Worm (Caenorhabditis elegans) whole organism, early embryonic: ENCODE measurements around the gene ctf-18.

Experiments
- B0310.2 ChIP-seq: sonication (generic microtip); optimal IDR thresholded peaks from 2 replicates; lab custom pipeline; 2016; ENCODE audit warnings: mild to moderate bottlenecking, missing genetic modification characterization, missing compliant biosample characterization
- F13C5.2 ChIP-seq: sonication (generic microtip); optimal IDR thresholded peaks from 2 replicates; lab custom pipeline; 2017; ENCODE audit warnings: mild to moderate bottlenecking, missing genetic modification characterization, inconsistent platforms, missing compliant biosample characterization
- aly-1 ChIP-seq: sonication (generic microtip); optimal IDR thresholded peaks from 2 replicates; lab custom pipeline; 2016; ENCODE audit warnings: missing genetic modification characterization, missing compliant biosample characterization
- ama-1 ChIP-seq: fragments of 150-350 bp; optimal IDR thresholded peaks from 2 replicates; lab custom pipeline; 2014
- ceh-13 ChIP-seq: fragments of 200-800 bp; sonication (Bioruptor generic); optimal IDR thresholded peaks from 2 replicates; lab custom pipeline; 2018; ENCODE audit warnings: mild to moderate bottlenecking, missing genetic modification characterization, missing compliant biosample characterization
- ceh-36 ChIP-seq: sonication (generic microtip); optimal IDR thresholded peaks from 2 replicates; lab custom pipeline; 2016; ENCODE audit warnings: missing genetic modification characterization, inconsistent platforms, missing compliant biosample characterization
- ets-7 ChIP-seq: sonication (generic microtip); optimal IDR thresholded peaks from 2 replicates; lab custom pipeline; 2016; ENCODE audit warnings: missing genotype, missing genetic modification characterization, missing compliant biosample characterization
- flt-1 ChIP-seq: fragments of 200-800 bp; sonication (Bioruptor generic); IDR thresholded peaks from 2 replicates; pipeline ENCODE4 v1.3.6; 2022; ENCODE audit warnings: missing genetic modification characterization, missing compliant biosample characterization
- hmbx-1 ChIP-seq: sonication (generic microtip); optimal IDR thresholded peaks from 2 replicates; lab custom pipeline; 2016; ENCODE audit warnings: mild to moderate bottlenecking, missing genetic modification characterization, missing compliant biosample characterization
- hmg-4 ChIP-seq: fragments of 200-800 bp; sonication (Bioruptor generic); optimal IDR thresholded peaks from 2 replicates; lab custom pipeline; 2018; ENCODE audit warnings: mild to moderate bottlenecking, missing genetic modification characterization, missing compliant biosample characterization
- hnd-1 ChIP-seq: sonication (generic microtip); optimal IDR thresholded peaks from 2 replicates; lab custom pipeline; 2016; ENCODE audit warnings: missing genetic modification characterization, missing compliant biosample characterization
- pes-1 ChIP-seq: fragments of 200-800 bp; sonication (Bioruptor generic); IDR thresholded peaks from 2 replicates; pipeline ENCODE4 v1.3.6; 2022; ENCODE audit warnings: missing genetic modification reagents, missing genetic modification characterization, missing compliant biosample characterization
- scrt-1 ChIP-seq: fragments of 200-800 bp; sonication (Bioruptor generic); IDR thresholded peaks from 2 replicates; pipeline ENCODE4 v1.3.6; 2022; ENCODE audit warnings: missing genetic modification characterization, missing compliant biosample characterization
- sea-1 ChIP-seq: fragments of 200-800 bp; sonication (Bioruptor generic); conservative IDR thresholded peaks from 2 replicates; pipeline ENCODE4 v1.3.6; 2022; ENCODE audit warnings: missing genetic modification characterization, missing compliant biosample characterization
- tbx-11 ChIP-seq: fragments of 200-800 bp; sonication (Bioruptor generic); IDR thresholded peaks from 2 replicates; pipeline ENCODE4 v1.3.6; 2022; ENCODE audit warnings: missing genetic modification characterization, missing compliant biosample characterization
- tbx-37 ChIP-seq: fragments of 200-800 bp; sonication (Bioruptor generic); conservative IDR thresholded peaks from 2 replicates; pipeline ENCODE4 v1.3.6; 2022; ENCODE audit warnings: missing genetic modification reagents, missing genetic modification characterization, missing compliant biosample characterization
- tra-4 ChIP-seq: sonication (generic microtip); optimal IDR thresholded peaks from 2 replicates; lab custom pipeline; 2017; ENCODE audit warnings: missing genetic modification characterization, missing compliant biosample characterization

ctf-18 gene

DNA sequence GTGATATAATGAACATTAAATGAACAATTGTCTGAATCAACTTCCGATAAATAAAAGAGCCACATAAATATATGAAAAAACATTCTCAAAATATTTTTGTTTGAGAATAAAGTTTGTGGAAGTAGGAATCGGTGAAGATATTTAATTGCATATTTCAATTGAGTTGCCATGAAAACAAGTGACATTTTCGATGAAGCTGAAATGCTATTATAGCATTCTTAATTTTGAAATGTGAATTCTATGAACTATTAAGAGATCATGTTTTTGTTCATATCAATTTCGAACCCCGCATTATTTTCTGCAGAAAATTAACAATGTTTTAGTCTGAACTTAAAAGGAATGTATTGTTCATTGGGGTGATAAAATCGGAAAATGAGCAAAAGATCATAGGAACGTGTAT lies 4.2 kb downstream of the ctf-18 start, which contains the start of gene irld-21:
Gene irld-21 (minus strand): TSS at position 101 of the 400 bp plus-strand sequence.
- TF ChIP-seq ama-1 (no peak), sea-1 (GFP tag; lab: Robert Waterston, UW) (no peak), hmg-4 (GFP tag; lab: Kevin White, UChicago) (no peak), flt-1 (GFP tag; lab: Robert Waterston, UW) (no peak), ceh-36 (no peak), pes-1 (GFP tag; lab: Robert Waterston, UW) (no peak), tbx-11 (GFP tag; lab: Robert Waterston, UW) (no peak), scrt-1 (no peak), hmbx-1 (tag; lab: Kevin White, UChicago) (no peak), ets-7 (no peak), B0310.2 (tag; lab: Kevin White, UChicago) (no peak), tbx-37 (GFP tag; lab: Robert Waterston, UW) (no peak), tra-4 (tag; lab: Kevin White, UChicago) (no peak), ceh-13 (GFP tag; lab: Kevin White, UChicago) (no peak), aly-1 (tag; lab: Kevin White, UChicago) (no peak), F13C5.2 (tag; lab: Kevin White, UChicago) (no peak), hnd-1 (tag; lab: Kevin White, UChicago) (no peak)

ce11 chrIV:10116765-10117164 lies 9.7 kb downstream of the ctf-18 start:
- no peak for TF ChIP-seq flt-1 (GFP tag; lab: Robert Waterston, UW)
- no peak for TF ChIP-seq hmg-4 (GFP tag; lab: Kevin White, UChicago)
- no peak for TF ChIP-seq hnd-1 (tag; lab: Kevin White, UChicago)
- TF ChIP-seq scrt-1: no peak
- no peak for TF ChIP-seq ets-7
- TF ChIP-seq ceh-36: no peak
- no peak for TF ChIP-seq tbx-37 (GFP tag; lab: Robert Waterston, UW)
- TF ChIP-seq sea-1 (GFP tag; lab: Robert Waterston, UW): no peak
- no peak for TF ChIP-seq B0310.2 (tag; lab: Kevin White, UChicago)
- TF ChIP-seq tbx-11 (GFP tag; lab: Robert Waterston, UW): no peak
- no peak for TF ChIP-seq hmbx-1 (tag; lab: Kevin White, UChicago)
- no peak for TF ChIP-seq ama-1
- TF ChIP-seq ceh-13 (GFP tag; lab: Kevin White, UChicago): no peak
- TF ChIP-seq aly-1 (tag; lab: Kevin White, UChicago): no peak
- no peak for TF ChIP-seq F13C5.2 (tag; lab: Kevin White, UChicago)
- no peak for TF ChIP-seq pes-1 (GFP tag; lab: Robert Waterston, UW)

DNA sequence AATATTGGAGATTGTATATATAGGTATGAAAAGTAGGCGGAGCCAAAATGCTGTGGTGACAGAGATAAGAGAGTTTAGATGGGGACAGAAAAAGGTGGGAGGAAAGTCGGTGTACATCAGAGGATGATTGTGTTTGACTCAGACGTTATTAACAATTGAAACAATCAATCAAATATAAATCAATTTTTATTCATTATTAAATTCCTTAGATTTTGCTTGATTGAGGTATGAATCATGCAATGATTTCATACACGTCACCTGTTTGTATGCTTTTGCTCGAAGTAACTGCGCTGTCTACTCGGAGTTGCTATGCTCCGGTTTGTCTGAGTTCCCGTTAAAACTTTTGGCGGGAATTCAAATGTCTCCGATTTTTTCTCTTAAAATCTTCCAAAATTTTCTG lies 11.3 kb downstream of the ctf-18 start, which contains the start of gene C04G2.10:
Gene C04G2.10 (plus strand): TSS at position 301 of the 400 bp plus-strand sequence.
- no peak for TF ChIP-seq ama-1
- no peak for TF ChIP-seq tbx-11 (GFP tag; lab: Robert Waterston, UW)
- no peak for TF ChIP-seq hmg-4 (GFP tag; lab: Kevin White, UChicago)
- no peak for TF ChIP-seq aly-1 (tag; lab: Kevin White, UChicago)
- TF ChIP-seq scrt-1: no peak
- no peak for TF ChIP-seq hnd-1 (tag; lab: Kevin White, UChicago)
- no peak for TF ChIP-seq pes-1 (GFP tag; lab: Robert Waterston, UW)

ce11 chrIV:10112570-10112969 lies 13.9 kb downstream of the ctf-18 start, which contains the start of gene nsph-3.2:
nsph-3.2 (plus strand) TSS chrIV:10112870.
- no peak for TF ChIP-seq B0310.2 (tag; lab: Kevin White, UChicago)
- no peak for TF ChIP-seq flt-1 (GFP tag; lab: Robert Waterston, UW)
- TF ChIP-seq F13C5.2 (tag; lab: Kevin White, UChicago): no peak

DNA sequence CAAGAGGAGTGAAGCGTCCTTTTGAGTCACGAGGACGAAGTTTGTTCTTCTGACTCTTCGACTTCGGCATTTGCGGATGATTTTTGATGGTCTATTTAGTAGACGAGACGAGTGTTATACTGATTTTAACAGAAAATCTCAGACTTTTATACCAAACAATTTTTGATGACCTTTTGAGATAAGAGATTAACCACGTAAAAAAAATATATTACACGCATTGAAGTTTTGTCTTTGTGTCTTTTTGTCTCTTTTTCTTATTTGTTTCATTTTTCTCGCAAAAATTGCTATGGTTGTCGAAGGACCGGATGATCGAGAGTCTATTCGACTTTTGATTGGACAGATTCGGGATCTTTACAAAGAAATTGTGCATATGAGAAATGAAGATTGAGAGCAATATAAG lies 15.0 kb downstream of the ctf-18 start, which contains the start of gene spch-1:
Gene spch-1 (minus strand): TSS at position 101 of the 400 bp plus-strand sequence.
- TF ChIP-seq flt-1 (GFP tag; lab: Robert Waterston, UW): no peak
- TF ChIP-seq tbx-11 (GFP tag; lab: Robert Waterston, UW): no peak
- TF ChIP-seq ceh-36: no peak
- no peak for TF ChIP-seq ets-7
- no peak for TF ChIP-seq B0310.2 (tag; lab: Kevin White, UChicago)
- no peak for TF ChIP-seq hnd-1 (tag; lab: Kevin White, UChicago)
- no peak for TF ChIP-seq sea-1 (GFP tag; lab: Robert Waterston, UW)
- TF ChIP-seq hmbx-1 (tag; lab: Kevin White, UChicago): no peak
- no peak for TF ChIP-seq hmg-4 (GFP tag; lab: Kevin White, UChicago)
- no peak for TF ChIP-seq pes-1 (GFP tag; lab: Robert Waterston, UW)
- TF ChIP-seq ceh-13 (GFP tag; lab: Kevin White, UChicago): no peak

DNA sequence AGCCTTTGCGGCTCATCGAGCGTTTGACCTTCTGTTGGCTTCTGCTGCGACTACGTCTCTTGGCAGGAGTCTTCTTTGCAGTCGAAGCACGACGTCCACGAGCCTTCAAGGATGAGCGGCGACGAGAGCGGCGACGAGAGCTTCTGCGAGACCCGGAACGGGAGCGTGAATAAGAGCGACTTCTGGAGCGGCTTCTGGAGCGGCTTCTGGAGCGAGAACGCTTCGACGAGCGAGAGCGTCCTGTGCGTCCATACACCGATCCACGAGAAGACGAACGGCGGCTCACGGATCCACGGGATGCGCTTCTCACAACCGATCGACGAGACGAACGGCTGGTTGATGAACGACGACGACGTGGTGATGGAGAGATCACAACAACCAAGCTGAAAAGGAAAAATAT lies 15.6 kb downstream of the ctf-18 start:
- TF ChIP-seq tbx-11 (GFP tag; lab: Robert Waterston, UW): no peak
- no peak for TF ChIP-seq hmbx-1 (tag; lab: Kevin White, UChicago)
- TF ChIP-seq ets-7: no peak
- TF ChIP-seq ceh-36: no peak
- no peak for TF ChIP-seq pes-1 (GFP tag; lab: Robert Waterston, UW)
- no peak for TF ChIP-seq ama-1
- TF ChIP-seq hnd-1 (tag; lab: Kevin White, UChicago): no peak
- no peak for TF ChIP-seq tbx-37 (GFP tag; lab: Robert Waterston, UW)
- TF ChIP-seq scrt-1: no peak
- no peak for TF ChIP-seq sea-1 (GFP tag; lab: Robert Waterston, UW)
- no peak for TF ChIP-seq flt-1 (GFP tag; lab: Robert Waterston, UW)
- no peak for TF ChIP-seq F13C5.2 (tag; lab: Kevin White, UChicago)
- TF ChIP-seq ceh-13 (GFP tag; lab: Kevin White, UChicago): no peak
- TF ChIP-seq B0310.2 (tag; lab: Kevin White, UChicago): no peak
- no peak for TF ChIP-seq tra-4 (tag; lab: Kevin White, UChicago)

- no peak for TF ChIP-seq ceh-36
- no peak for TF ChIP-seq ama-1
- no peak for TF ChIP-seq hmbx-1 (tag; lab: Kevin White, UChicago)
- TF ChIP-seq scrt-1: no peak
- no peak for TF ChIP-seq aly-1 (tag; lab: Kevin White, UChicago)
- TF ChIP-seq pes-1 (GFP tag; lab: Robert Waterston, UW): no peak
- TF ChIP-seq tbx-37 (GFP tag; lab: Robert Waterston, UW): no peak
- TF ChIP-seq B0310.2 (tag; lab: Kevin White, UChicago): no peak
- TF ChIP-seq tbx-11 (GFP tag; lab: Robert Waterston, UW): no peak
Observed at ce11 chrIV:10110417-10110816, 16.0 kb downstream of the ctf-18 start, which contains the start of gene egl-38. egl-38 (minus strand) TSS chrIV:10110517.
